Comparison of ENCODE assay signal across 4 worm cellular contexts in the genomic region with DNA sequence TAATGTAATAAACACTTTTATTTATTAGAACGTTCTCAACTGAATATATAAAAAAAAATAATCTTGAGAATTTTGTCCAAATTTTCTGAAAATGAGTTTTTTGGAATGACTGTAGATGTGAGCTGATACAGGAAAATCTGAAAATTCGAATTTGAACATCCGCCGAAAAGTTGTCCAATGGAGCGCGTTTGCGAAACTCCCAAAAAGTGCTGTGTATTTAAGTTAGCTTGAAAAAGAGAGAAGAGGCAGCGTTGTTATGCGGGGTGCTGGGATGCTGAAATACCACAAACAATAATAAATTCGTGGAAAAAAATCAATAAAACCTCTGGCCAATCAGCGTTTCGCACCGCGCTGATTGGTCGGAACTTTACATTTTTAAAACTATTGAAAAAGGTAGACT.
TF ChIP-seq lines count a peak whose summit lies in the region.

No protein-coding gene starts in this region.

TF ChIP-seq in whole organism, L1 larva, 84 proteins besides CTCF, POLR2A, EP300 and RAD21:
- peak in 1 of 2 experiments; percentile 54 for TF ChIP-seq efl-1 (optimal IDR thresholded peaks at IDR 0.05; lab: Kevin White, UChicago)
- TF ChIP-seq efl-1 (GFP tag; optimal IDR thresholded peaks at IDR 0.05 in 1 of 2; lab: Kevin White, UChicago), result peak; percentile 52 to 62
- no peak for TF ChIP-seq lir-3 (tag; optimal IDR thresholded peaks at IDR 0.05; lab: Kevin White, UChicago; ENCODE audit: poor library complexity)
- no peak for TF ChIP-seq sox-4 (tag; optimal IDR thresholded peaks at IDR 0.05; lab: Kevin White, UChicago)
- TF ChIP-seq mef-2 (tag; optimal IDR thresholded peaks at IDR 0.05; lab: Kevin White, UChicago), result no peak
- TF ChIP-seq lin-35 (GFP tag; optimal IDR thresholded peaks at IDR 0.05; lab: Kevin White, UChicago), result peak in 1 of 2 experiments; percentile 7
- peak in 1 of 3 experiments; percentile 44 for TF ChIP-seq dpl-1 (GFP tag; optimal IDR thresholded peaks at IDR 0.05; lab: Kevin White, UChicago)
- no peak for TF ChIP-seq xbp-1 (tag; optimal IDR thresholded peaks at IDR 0.05; lab: Kevin White, UChicago)

TF ChIP-seq in whole organism, L3 larva, 47 proteins besides CTCF, POLR2A, EP300 and RAD21:
- TF ChIP-seq R02D3.7 (tag; optimal IDR thresholded peaks at IDR 0.05; lab: Kevin White, UChicago), result no peak
- peak; percentile 30 for TF ChIP-seq nfya-1 (tag; optimal IDR thresholded peaks at IDR 0.05; lab: Kevin White, UChicago; ENCODE audit: insufficient read depth)
- no peak for TF ChIP-seq nhr-76 (tag; optimal IDR thresholded peaks at IDR 0.05; lab: Kevin White, UChicago)

TF ChIP-seq in whole organism, L4 larva, 104 proteins besides CTCF, POLR2A, EP300 and RAD21:
- TF ChIP-seq tag-97 (GFP tag; IDR thresholded peaks at IDR 0.05; lab: Robert Waterston, UW), result no peak
- TF ChIP-seq daf-8 (GFP tag; IDR thresholded peaks at IDR 0.05; lab: Robert Waterston, UW), result no peak
- no peak for TF ChIP-seq unc-130 (GFP tag; optimal IDR thresholded peaks at IDR 0.05; lab: Kevin White, UChicago)
- no peak for TF ChIP-seq pha-4 (GFP tag; IDR thresholded peaks at IDR 0.05; lab: Robert Waterston, UW)
- TF ChIP-seq pha-4 (tag; optimal IDR thresholded peaks at IDR 0.05; lab: Kevin White, UChicago), result no peak
- TF ChIP-seq ama-1 (optimal IDR thresholded peaks at IDR 0.05; lab: Kevin White, UChicago), result no peak
- no peak for TF ChIP-seq nhr-237 (tag; optimal IDR thresholded peaks at IDR 0.05; lab: Kevin White, UChicago)
- TF ChIP-seq unc-62 (GFP tag; optimal IDR thresholded peaks at IDR 0.05 in 1 of 2; lab: Kevin White, UChicago), result peak in 1 of 2 experiments; percentile 33
- TF ChIP-seq unc-62 (tag; optimal IDR thresholded peaks at IDR 0.05; lab: Kevin White, UChicago), result no peak
- TF ChIP-seq lin-38 (GFP tag; IDR thresholded peaks at IDR 0.05; lab: Robert Waterston, UW), result peak; percentile 32; the same call in 1 of the 2 replicates

TF ChIP-seq in whole organism, midembryonic, 9 proteins besides CTCF, POLR2A, EP300 and RAD21:
- TF ChIP-seq ztf-23 (GFP tag; IDR thresholded peaks at IDR 0.05; lab: Robert Waterston, UW) (no peak), T22C8.4 (GFP tag; IDR thresholded peaks at IDR 0.05; lab: Robert Waterston, UW) (peak; percentile 22; the same call in 1 of the 2 replicates)
